Worm (Caenorhabditis elegans): ENCODE measurements around the gene F25B5.6.

DNA sequence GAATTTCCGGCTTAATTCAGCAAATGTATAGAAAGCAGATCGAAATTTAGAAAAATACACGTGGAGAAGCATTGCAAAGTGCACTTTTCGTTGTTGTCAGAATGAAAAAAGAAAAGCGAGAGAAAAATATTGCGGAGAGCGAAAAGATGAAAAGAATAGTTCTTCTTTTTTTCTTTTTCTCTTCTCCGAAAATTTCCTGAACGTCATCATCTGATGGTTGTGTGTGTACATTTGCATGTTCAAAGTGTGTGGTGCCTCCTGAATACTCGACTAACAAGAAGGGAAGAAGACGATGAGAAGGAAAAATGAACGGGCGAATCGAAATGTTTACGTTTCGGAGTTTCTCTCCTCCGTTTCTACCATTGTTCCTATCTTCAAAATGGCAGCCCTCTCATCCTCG lies 41.6 kb upstream of the F25B5.6 start:
- TF ChIP-seq fos-1 (tag; optimal IDR thresholded peaks at IDR 0.05) (no peak), ceh-82 (tag; optimal IDR thresholded peaks at IDR 0.05) (no peak), nhr-12 (tag; optimal IDR thresholded peaks at IDR 0.05) (no peak), lin-39 (tag; optimal IDR thresholded peaks at IDR 0.05) (no peak), Y55F3AM.14 (GFP tag; optimal IDR thresholded peaks at IDR 0.05) (no peak), ZK546.5 (tag; optimal IDR thresholded peaks at IDR 0.05) (no peak), elt-1 (tag; optimal IDR thresholded peaks at IDR 0.05) (no peak), lin-13 (GFP tag; optimal IDR thresholded peaks at IDR 0.05) (no peak)

Data from whole organism, L2 larva.